Fruit fly (Drosophila melanogaster) whole organism, wandering third instar larva: Measurements from ENCODE around the gene CG31178.
A peak's percentile ranks its signal among the peaks of the same experiment; 100 is the strongest.

Source experiments
- Abd-B ChIP-seq: fragments of >200 bp; optimal IDR thresholded peaks from 2 replicates; lab custom pipeline; 2017; ENCODE audit warnings: missing biosample characterization, missing genetic modification characterization
- CG32264 ChIP-seq: fragments of 200-800 bp; sonication (Bioruptor generic); optimal IDR thresholded peaks from 2 replicates; lab custom pipeline; 2016; ENCODE audit warnings: missing biosample characterization, missing genetic modification characterization
- CrebA ChIP-seq: fragments of 200-800 bp; sonication (Bioruptor generic); optimal IDR thresholded peaks from 2 replicates; lab custom pipeline; 2016; ENCODE audit warnings: missing biosample characterization, mild to moderate bottlenecking, missing genetic modification characterization, borderline replicate concordance
- Dfd ChIP-seq: fragments of >200 bp; optimal IDR thresholded peaks from 2 replicates; lab custom pipeline; 2017; ENCODE audit warnings: missing biosample characterization, missing genetic modification characterization
- Dif ChIP-seq: fragments of 200-275, 200-300 bp; sonication (Bioruptor generic); optimal IDR thresholded peaks from 2 replicates; lab custom pipeline; 2018; ENCODE audit warnings: missing biosample characterization, missing genetic modification characterization; ENCODE audit not compliant: partially characterized antibody
- GATAd ChIP-seq: sonication (Bioruptor generic); optimal IDR thresholded peaks from 2 replicates; lab custom pipeline; 2016; ENCODE audit warnings: missing biosample characterization, missing genetic modification characterization
- HLH106 ChIP-seq: fragments of 200-800 bp; optimal IDR thresholded peaks from 3 replicates; lab custom pipeline; 2019; ENCODE audit warnings: missing biosample characterization, mild to moderate bottlenecking, missing genetic modification characterization, moderate library complexity
- Hnf4 ChIP-seq: fragments of 200-800 bp; sonication (Bioruptor generic); optimal IDR thresholded peaks from 2 replicates; lab custom pipeline; 2016; ENCODE audit warnings: missing biosample characterization, mild to moderate bottlenecking, missing genetic modification characterization
- Hr78 ChIP-seq: fragments of >200 bp; optimal IDR thresholded peaks from 2 replicates; lab custom pipeline; 2017; ENCODE audit warnings: missing biosample characterization, missing genetic modification characterization
- Hr83 ChIP-seq: fragments of 200-300 bp; sonication (Bioruptor generic); optimal IDR thresholded peaks from 2 replicates; lab custom pipeline; 2016; ENCODE audit warnings: missing biosample characterization, mild to moderate bottlenecking, missing genetic modification characterization, moderate library complexity; ENCODE audit not compliant: poor library complexity, severe bottlenecking
- Jra ChIP-seq: sonication (Bioruptor generic); optimal IDR thresholded peaks from 2 replicates; lab custom pipeline; 2016; ENCODE audit warnings: missing biosample characterization, missing genetic modification characterization
- Mio ChIP-seq: sonication (Bioruptor generic); optimal IDR thresholded peaks from 2 replicates; lab custom pipeline; 2016; ENCODE audit warnings: missing biosample characterization, missing genetic modification characterization
- Myc ChIP-seq: fragments of >200 bp; optimal IDR thresholded peaks from 2 replicates; lab custom pipeline; 2017
- N ChIP-seq: fragments of >200 bp; optimal IDR thresholded peaks from 2 replicates; lab custom pipeline; 2018; ENCODE audit warnings: missing biosample characterization, missing external identifiers, missing genetic modification characterization
- OdsH ChIP-seq: fragments of 200-800 bp; sonication (Bioruptor generic); optimal IDR thresholded peaks from 2 replicates; lab custom pipeline; 2016; ENCODE audit warnings: missing biosample characterization, mild to moderate bottlenecking, missing genetic modification characterization
- Rel ChIP-seq, 2 experiments: fragments of 200-800 bp; sonication (Bioruptor generic) in 1 of 2; optimal IDR thresholded peaks; 2 replicates in 1 of 2; 3 replicates in 1 of 2; lab custom pipeline; 2016 to 2019; ENCODE audit warnings: mild to moderate bottlenecking in 2 of 2, missing biosample characterization in 2 of 2, missing genetic modification characterization in 2 of 2, moderate library complexity in 1 of 2
- Sp1 ChIP-seq: fragments of 200-800 bp; sonication (Bioruptor generic); optimal IDR thresholded peaks from 3 replicates; lab custom pipeline; 2019; ENCODE audit warnings: missing biosample characterization, mild to moderate bottlenecking, missing genetic modification characterization, moderate library complexity
- Vsx2 ChIP-seq: fragments of 200-300, 225-300 bp; sonication (Bioruptor generic); optimal IDR thresholded peaks from 2 replicates; lab custom pipeline; 2018; ENCODE audit warnings: missing biosample characterization, missing genetic modification characterization; ENCODE audit not compliant: partially characterized antibody
- br ChIP-seq: fragments of 200-800 bp; sonication (Bioruptor generic); optimal IDR thresholded peaks from 2 replicates; lab custom pipeline; 2016; ENCODE audit warnings: missing biosample characterization, missing genetic modification characterization
- brk ChIP-seq: fragments of 200-800 bp; sonication (Bioruptor generic); optimal IDR thresholded peaks from 2 replicates; lab custom pipeline; 2016; ENCODE audit warnings: missing biosample characterization, mild to moderate bottlenecking, missing genetic modification characterization
- dl ChIP-seq, 2 experiments: fragments of 175-275, 200-275 bp in 1 of 2; fragments of 200-275 bp in 1 of 2; sonication (Bioruptor generic); optimal IDR thresholded peaks; lab custom pipeline; 2018; ENCODE audit warnings: mild to moderate bottlenecking in 2 of 2, missing biosample characterization in 2 of 2, missing genetic modification characterization in 2 of 2, moderate library complexity in 2 of 2; ENCODE audit not compliant: partially characterized antibody in 2 of 2, insufficient read depth in 1 of 2
- dmrt93B ChIP-seq: fragments of 200-800 bp; sonication (Bioruptor generic); optimal IDR thresholded peaks from 2 replicates; lab custom pipeline; 2018; ENCODE audit warnings: missing biosample characterization, mild to moderate bottlenecking, missing genetic modification characterization
- dsf ChIP-seq: sonication (Bioruptor generic); optimal IDR thresholded peaks from 2 replicates; lab custom pipeline; 2016; ENCODE audit warnings: missing biosample characterization, missing genetic modification characterization, borderline replicate concordance
- ey ChIP-seq: fragments of 200-800 bp; sonication (Bioruptor generic); optimal IDR thresholded peaks from 2 replicates; lab custom pipeline; 2016; ENCODE audit warnings: missing biosample characterization, missing genetic modification characterization
- foxo ChIP-seq, 2 experiments: fragments of 200-800 bp; sonication (Bioruptor generic); optimal IDR thresholded peaks; 2 replicates in 1 of 2; 3 replicates in 1 of 2; lab custom pipeline; 2016 to 2017; ENCODE audit warnings: missing biosample characterization in 2 of 2, missing genetic modification characterization in 2 of 2
- fru ChIP-seq: fragments of 200-800 bp; sonication (Bioruptor generic); optimal IDR thresholded peaks from 3 replicates; lab custom pipeline; 2016; ENCODE audit warnings: missing biosample characterization, mild to moderate bottlenecking, missing genetic modification characterization
- h ChIP-seq: fragments of 200-800 bp; sonication (Bioruptor generic); optimal IDR thresholded peaks from 3 replicates; lab custom pipeline; 2016; ENCODE audit warnings: missing biosample characterization, mild to moderate bottlenecking, missing genetic modification characterization
- jim ChIP-seq: fragments of 175-275, 200-325 bp; sonication (Bioruptor generic); optimal IDR thresholded peaks from 2 replicates; lab custom pipeline; 2016; ENCODE audit warnings: missing biosample characterization, mild to moderate bottlenecking, missing genetic modification characterization
- lola ChIP-seq: fragments of >200 bp; optimal IDR thresholded peaks from 2 replicates; lab custom pipeline; 2017; ENCODE audit warnings: missing biosample characterization, missing genetic modification characterization
- pan ChIP-seq: fragments of >200 bp; optimal IDR thresholded peaks from 2 replicates; lab custom pipeline; 2017
- psq ChIP-seq: fragments of 200-800 bp; sonication (Bioruptor generic); optimal IDR thresholded peaks from 3 replicates; lab custom pipeline; 2017; ENCODE audit warnings: missing biosample characterization, mild to moderate bottlenecking, missing genetic modification characterization, moderate library complexity
- rgr ChIP-seq: fragments of 200-800 bp; sonication (Bioruptor generic); optimal IDR thresholded peaks from 3 replicates; lab custom pipeline; 2016; ENCODE audit warnings: missing biosample characterization, mild to moderate bottlenecking, missing genetic modification characterization
- sage ChIP-seq: fragments of 200-800 bp; sonication (Bioruptor generic); optimal IDR thresholded peaks from 2 replicates; lab custom pipeline; 2016; ENCODE audit warnings: missing biosample characterization, mild to moderate bottlenecking, missing genetic modification characterization
- sv ChIP-seq: fragments of 200-800 bp; sonication (Bioruptor generic); optimal IDR thresholded peaks from 3 replicates; lab custom pipeline; 2016; ENCODE audit warnings: missing biosample characterization, missing genetic modification characterization
- tai ChIP-seq: sonication (Bioruptor generic); optimal IDR thresholded peaks from 2 replicates; lab custom pipeline; 2016; ENCODE audit warnings: missing biosample characterization, missing genetic modification characterization
- woc ChIP-seq: sonication (Bioruptor generic); optimal IDR thresholded peaks from 2 replicates; lab custom pipeline; 2016; ENCODE audit warnings: missing biosample characterization, mild to moderate bottlenecking, missing genetic modification characterization

The CG31178 gene

DNA sequence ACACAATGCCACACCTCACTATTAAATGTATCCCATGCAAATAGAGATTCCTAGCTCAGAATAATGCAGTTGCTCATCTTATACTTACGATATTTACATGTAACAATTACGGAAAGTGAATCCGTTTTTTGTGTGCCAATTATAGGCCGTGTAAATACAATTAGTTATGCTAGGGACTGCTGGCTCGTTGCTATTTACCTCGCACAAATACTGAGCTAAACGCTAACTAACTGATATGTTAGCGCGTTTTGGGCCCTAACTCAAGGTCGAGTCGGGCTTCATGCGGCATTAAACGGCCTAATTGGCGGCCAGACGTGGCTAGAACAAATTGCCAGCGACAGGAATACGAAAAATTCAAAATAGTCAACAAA, 16.7 kb upstream of the CG31178 start:
- TF ChIP-seq dsf (GFP tag; lab: Kevin White, UChicago) (no peak), woc (GFP tag; lab: Kevin White, UChicago) (no peak), N (GFP tag; lab: Kevin White, UChicago) (no peak), rgr (GFP tag; lab: Kevin White, UChicago) (no peak), OdsH (GFP tag; lab: Kevin White, UChicago) (no peak), sage (GFP tag; lab: Kevin White, UChicago) (no peak), Hnf4 (GFP tag; lab: Kevin White, UChicago) (no peak), h (GFP tag; lab: Kevin White, UChicago) (no peak), Dfd (GFP tag; lab: Kevin White, UChicago) (no peak), br (GFP tag; lab: Kevin White, UChicago) (no peak), dmrt93B (GFP tag; lab: Kevin White, UChicago) (no peak), ey (GFP tag; lab: Kevin White, UChicago) (no peak), CG32264 (GFP tag; lab: Kevin White, UChicago) (no peak)

dm6 chr3R:21857509-21857908, 16.0 kb upstream of the CG31178 start:
- TF ChIP-seq fru (GFP tag; lab: Kevin White, UChicago) (peak; percentile 36), pan (lab: Kevin White, UChicago) (no peak), Myc (no peak), OdsH (GFP tag; lab: Kevin White, UChicago) (peak; percentile 6), HLH106 (tag; lab: Kevin White, UChicago) (peak; percentile 28), psq (peak; percentile 7), ey (GFP tag; lab: Kevin White, UChicago) (peak; percentile 6), Sp1 (peak; percentile 11), h (GFP tag; lab: Kevin White, UChicago) (peak; percentile 13), woc (GFP tag; lab: Kevin White, UChicago) (peak; percentile 17), Mio (GFP tag; lab: Kevin White, UChicago) (no peak), GATAd (GFP tag; lab: Kevin White, UChicago) (no peak), foxo (GFP tag; optimal IDR thresholded peaks at IDR 0.05; lab: Kevin White, UChicago) (peak in 1 of 2 experiments; percentile 26)

- TF ChIP-seq HLH106 (tag; lab: Kevin White, UChicago): no peak
- no peak for TF ChIP-seq Hnf4 (GFP tag; lab: Kevin White, UChicago)
- TF ChIP-seq Hr83: no peak
- no peak for TF ChIP-seq fru (GFP tag; lab: Kevin White, UChicago)
- TF ChIP-seq CrebA (GFP tag; lab: Kevin White, UChicago): no peak
- TF ChIP-seq sage (GFP tag; lab: Kevin White, UChicago): no peak
- no peak for TF ChIP-seq jim (GFP tag; lab: Kevin White, UChicago)
- TF ChIP-seq Vsx2 (GFP tag; lab: Kevin White, UChicago): no peak
- TF ChIP-seq brk (GFP tag; lab: Kevin White, UChicago): no peak
- no peak for TF ChIP-seq Jra (GFP tag; lab: Kevin White, UChicago)
Measured at dm6 chr3R:21858290-21858875, 15.2 kb upstream of the CG31178 start.

dm6 chr3R:21859509-21859908, 14.0 kb upstream of the CG31178 start:
- TF ChIP-seq br (GFP tag; lab: Kevin White, UChicago): peak; percentile 95
- peak; percentile 95 for TF ChIP-seq ey (GFP tag; lab: Kevin White, UChicago)
- peak; percentile 5 for TF ChIP-seq sv (GFP tag; lab: Kevin White, UChicago)
- TF ChIP-seq GATAd (GFP tag; lab: Kevin White, UChicago): peak; percentile 1
- TF ChIP-seq Hr83: no peak
- TF ChIP-seq Vsx2 (GFP tag; lab: Kevin White, UChicago): no peak
- no peak for TF ChIP-seq pan (lab: Kevin White, UChicago)
- TF ChIP-seq lola: no peak
- no peak for TF ChIP-seq dl (GFP tag; optimal IDR thresholded peaks at IDR 0.05; lab: Kevin White, UChicago; ENCODE audit: insufficient read depth in 1 of 2, partially characterized antibody in 2 of 2)
- peak; percentile 76 for TF ChIP-seq dsf (GFP tag; lab: Kevin White, UChicago)
- TF ChIP-seq Abd-B (GFP tag; lab: Kevin White, UChicago): no peak
- TF ChIP-seq psq: peak; percentile 94
- peak; percentile 95 for TF ChIP-seq HLH106 (tag; lab: Kevin White, UChicago)
- peak; percentile 85 for TF ChIP-seq brk (GFP tag; lab: Kevin White, UChicago)
- no peak for TF ChIP-seq N (GFP tag; lab: Kevin White, UChicago)
- TF ChIP-seq sage (GFP tag; lab: Kevin White, UChicago): peak; percentile 86
- peak; percentile 84 for TF ChIP-seq dmrt93B (GFP tag; lab: Kevin White, UChicago)
- peak; percentile 70 for TF ChIP-seq Rel (GFP tag; optimal IDR thresholded peaks at IDR 0.05; lab: Kevin White, UChicago)
- TF ChIP-seq Rel (tag; optimal IDR thresholded peaks at IDR 0.05; lab: Kevin White, UChicago): peak; percentile 75
- TF ChIP-seq foxo (GFP tag; optimal IDR thresholded peaks at IDR 0.05; lab: Kevin White, UChicago): peak in 1 of 2 experiments; percentile 96
- TF ChIP-seq OdsH (GFP tag; lab: Kevin White, UChicago): peak; percentile 92
- TF ChIP-seq CrebA (GFP tag; lab: Kevin White, UChicago): peak; percentile 8
- TF ChIP-seq Hnf4 (GFP tag; lab: Kevin White, UChicago): peak; percentile 91
- TF ChIP-seq rgr (GFP tag; lab: Kevin White, UChicago): peak; percentile 92
- TF ChIP-seq Myc: no peak
- no peak for TF ChIP-seq jim (GFP tag; lab: Kevin White, UChicago)
- peak; percentile 97 for TF ChIP-seq fru (GFP tag; lab: Kevin White, UChicago)
- peak; percentile 95 for TF ChIP-seq Sp1
- peak; percentile 85 for TF ChIP-seq Jra (GFP tag; lab: Kevin White, UChicago)
- no peak for TF ChIP-seq Hr78 (GFP tag; lab: Kevin White, UChicago)
- TF ChIP-seq tai: peak; percentile 83
- peak; percentile 89 for TF ChIP-seq woc (GFP tag; lab: Kevin White, UChicago)
- no peak for TF ChIP-seq Dif
- TF ChIP-seq h (GFP tag; lab: Kevin White, UChicago): peak; percentile 96
- TF ChIP-seq CG32264 (GFP tag; lab: Kevin White, UChicago): peak; percentile 68
